Fruit fly (Drosophila melanogaster): ENCODE results near the gene IP3K1.

Gene IP3K1

DNA sequence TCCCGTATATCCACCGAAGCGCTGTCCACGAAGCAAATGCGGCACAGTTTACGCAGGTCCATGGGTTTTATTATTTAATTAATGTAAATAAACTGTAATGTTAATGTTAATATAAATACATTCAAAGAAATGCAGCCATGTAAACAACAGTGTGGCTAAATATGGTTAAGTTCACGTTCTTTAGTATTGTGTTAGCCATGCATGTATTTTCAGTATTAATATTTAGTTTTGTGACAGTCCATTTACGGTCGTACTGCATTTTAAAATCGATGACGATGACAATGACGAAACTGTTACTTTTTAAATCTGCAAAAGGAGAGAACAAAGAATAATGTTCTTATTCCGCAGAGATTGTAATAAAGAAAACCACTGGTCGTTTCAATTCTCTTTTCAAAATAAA is 10.8 kb downstream of the IP3K1 start, which contains the start of gene CG13123 (continued):
- TF ChIP-seq gsb-n (tag; optimal IDR thresholded peaks at IDR 0.05), result peak; percentile 18
- peak; percentile 45 for TF ChIP-seq phol (tag; optimal IDR thresholded peaks at IDR 0.05)
- peak; percentile 57 for TF ChIP-seq Dp (GFP tag; optimal IDR thresholded peaks at IDR 0.05)
- no peak for TF ChIP-seq Hand (GFP tag; optimal IDR thresholded peaks at IDR 0.05)
- peak; percentile 40 for TF ChIP-seq YL-1 (GFP tag; optimal IDR thresholded peaks at IDR 0.05)

DNA sequence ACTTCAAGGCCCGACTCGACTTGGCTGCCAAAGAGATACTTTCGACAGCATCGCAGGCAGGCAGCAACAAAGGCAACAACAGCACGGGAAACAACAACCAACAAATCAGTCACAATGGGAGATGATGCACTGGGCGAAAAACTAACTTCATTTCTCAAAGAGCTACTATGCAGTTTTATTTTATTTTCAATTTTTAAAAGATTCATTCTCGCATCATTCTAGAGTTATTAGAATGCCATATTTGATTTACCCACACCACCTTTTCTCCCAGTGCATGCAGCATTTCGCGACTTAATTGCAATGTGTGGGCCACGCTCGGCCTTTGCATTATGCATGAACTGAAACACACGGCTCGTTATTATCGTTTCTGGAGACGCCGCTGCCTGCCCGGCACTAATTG is 46.7 kb downstream of the IP3K1 start:
- TF ChIP-seq slou (GFP tag; optimal IDR thresholded peaks at IDR 0.05) (no peak), slbo (GFP tag; IDR thresholded peaks at IDR 0.05) (0 out of 2 replicates have a peak, but pooled peaks have one; percentile 12), dmrt11E (tag; optimal IDR thresholded peaks at IDR 0.05) (peak; percentile 55), Hmr (GFP tag; optimal IDR thresholded peaks at IDR 0.05) (peak; percentile 5), prd (optimal IDR thresholded peaks at IDR 0.05) (no peak), prd (GFP tag; IDR thresholded peaks at IDR 0.05) (peak; percentile 25; the same call in 1 of the 3 replicates), CG8281 (tag; optimal IDR thresholded peaks at IDR 0.05) (no peak), twi (tag; optimal IDR thresholded peaks at IDR 0.05) (no peak), Drgx (GFP tag; IDR thresholded peaks at IDR 0.05) (peak; percentile 36; the same call in 1 of the 2 replicates), pho (GFP tag; optimal IDR thresholded peaks at IDR 0.05) (no peak)

DNA sequence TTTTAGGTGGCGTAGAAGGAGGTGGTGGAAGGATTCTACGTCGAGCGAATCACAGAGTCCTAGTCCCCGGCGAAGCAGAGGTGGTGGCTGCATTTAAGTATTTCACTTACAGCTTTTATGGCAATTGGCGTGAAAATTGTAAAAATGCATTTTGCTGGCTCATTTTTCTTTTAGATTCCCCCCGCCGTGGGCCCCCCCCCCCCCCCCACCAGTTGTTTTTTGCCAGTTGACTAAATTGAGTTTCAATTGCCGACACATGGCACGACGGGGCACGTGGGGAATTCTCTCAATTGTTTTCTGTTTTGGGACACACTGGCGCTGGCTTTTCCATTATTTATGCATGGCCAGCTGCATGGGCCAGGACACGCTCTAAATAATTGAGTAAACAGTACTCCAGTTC is 54.6 kb downstream of the IP3K1 start:
- no peak for TF ChIP-seq Ssrp (tag; optimal IDR thresholded peaks at IDR 0.05)
- no peak for TF ChIP-seq CG14860 (GFP tag; IDR thresholded peaks at IDR 0.05; ENCODE audit: partially characterized antibody)
- TF ChIP-seq CG10147 (GFP tag; optimal IDR thresholded peaks at IDR 0.05), result no peak
- TF ChIP-seq exex (tag; optimal IDR thresholded peaks at IDR 0.05), result no peak
- no peak for TF ChIP-seq prd (optimal IDR thresholded peaks at IDR 0.05)
- no peak for TF ChIP-seq prd (GFP tag; IDR thresholded peaks at IDR 0.05)
- TF ChIP-seq CG13775 (GFP tag; optimal IDR thresholded peaks at IDR 0.05), result no peak
- no peak for TF ChIP-seq Jarid2 (GFP tag; optimal IDR thresholded peaks at IDR 0.05)
- TF ChIP-seq schlank (tag; optimal IDR thresholded peaks at IDR 0.05), result no peak
- no peak for TF ChIP-seq Oaz (GFP tag; IDR thresholded peaks at IDR 0.05)
- TF ChIP-seq CG8924 (tag; optimal IDR thresholded peaks at IDR 0.05), result no peak
- TF ChIP-seq D19A (tag; optimal IDR thresholded peaks at IDR 0.05), result no peak
- TF ChIP-seq CG13123 (GFP tag; optimal IDR thresholded peaks at IDR 0.05), result no peak
- TF ChIP-seq tll (GFP tag; optimal IDR thresholded peaks at IDR 0.05), result no peak
- no peak for TF ChIP-seq Atf6 (GFP tag; IDR thresholded peaks at IDR 0.05)
- TF ChIP-seq CrebB (tag; optimal IDR thresholded peaks at IDR 0.05), result no peak
- no peak for TF ChIP-seq CG14441 (GFP tag; IDR thresholded peaks at IDR 0.05)
- TF ChIP-seq CG3995 (GFP tag; optimal IDR thresholded peaks at IDR 0.05), result no peak
- no peak for TF ChIP-seq Sox100B (GFP tag; optimal IDR thresholded peaks at IDR 0.05)
